Worm (Caenorhabditis elegans) whole organism, young adult: ENCODE measurements around the gene R08E3.1.

Source experiments
- F10E7.11 ChIP-seq: sonication (generic microtip); optimal IDR thresholded peaks from 2 replicates; lab custom pipeline; 2017; ENCODE audit warnings: mild to moderate bottlenecking, missing genetic modification characterization, moderate library complexity, missing compliant biosample characterization
- cebp-2 ChIP-seq: fragments of 200-800 bp; sonication (Bioruptor generic); IDR thresholded peaks from 2 replicates; pipeline ENCODE4 v1.3.6; 2022; ENCODE audit warnings: missing genetic modification characterization, missing compliant biosample characterization
- madf-10 ChIP-seq: sonication (generic microtip); optimal IDR thresholded peaks from 2 replicates; lab custom pipeline; 2016; ENCODE audit warnings: mild to moderate bottlenecking, missing genetic modification characterization, missing compliant biosample characterization
- unc-62 ChIP-seq: fragments of 150-350 bp; optimal IDR thresholded peaks from 2 replicates; lab custom pipeline; 2014; ENCODE audit warnings: missing biosample characterization, missing genetic modification reagents, missing genetic modification characterization
- xnd-1 ChIP-seq: sonication (generic microtip); optimal IDR thresholded peaks from 2 replicates; lab custom pipeline; 2016; ENCODE audit warnings: missing genotype, missing genetic modification reagents, missing genetic modification characterization, missing compliant biosample characterization

DNA sequence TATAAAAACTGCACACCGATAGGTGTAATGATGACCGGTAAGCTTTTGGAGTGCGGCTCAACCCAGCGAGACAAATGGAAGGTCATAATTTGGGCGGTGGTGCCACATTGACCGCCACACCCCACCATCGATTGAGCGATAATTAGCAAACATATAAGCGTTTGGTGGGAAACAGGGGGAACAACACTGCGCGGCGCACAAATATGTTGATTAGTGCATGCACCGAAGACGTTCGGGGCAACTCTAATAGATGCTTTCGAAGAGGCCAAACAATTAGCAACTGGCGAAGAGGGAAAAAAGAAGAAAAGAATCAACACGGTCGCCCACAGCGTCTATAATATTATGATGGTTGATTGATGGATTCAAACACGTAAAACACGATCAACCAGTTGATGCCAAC, 58.9 kb downstream of the R08E3.1 start:
- TF ChIP-seq unc-62 (GFP tag; lab: Kevin White, UChicago) (no peak), cebp-2 (GFP tag; lab: Robert Waterston, UW) (no peak), F10E7.11 (tag; lab: Kevin White, UChicago) (no peak), madf-10 (tag; lab: Kevin White, UChicago) (no peak), xnd-1 (no peak)
